Fruit fly (Drosophila melanogaster): ENCODE data around the gene CG13877.

CG13877 gene

DNA sequence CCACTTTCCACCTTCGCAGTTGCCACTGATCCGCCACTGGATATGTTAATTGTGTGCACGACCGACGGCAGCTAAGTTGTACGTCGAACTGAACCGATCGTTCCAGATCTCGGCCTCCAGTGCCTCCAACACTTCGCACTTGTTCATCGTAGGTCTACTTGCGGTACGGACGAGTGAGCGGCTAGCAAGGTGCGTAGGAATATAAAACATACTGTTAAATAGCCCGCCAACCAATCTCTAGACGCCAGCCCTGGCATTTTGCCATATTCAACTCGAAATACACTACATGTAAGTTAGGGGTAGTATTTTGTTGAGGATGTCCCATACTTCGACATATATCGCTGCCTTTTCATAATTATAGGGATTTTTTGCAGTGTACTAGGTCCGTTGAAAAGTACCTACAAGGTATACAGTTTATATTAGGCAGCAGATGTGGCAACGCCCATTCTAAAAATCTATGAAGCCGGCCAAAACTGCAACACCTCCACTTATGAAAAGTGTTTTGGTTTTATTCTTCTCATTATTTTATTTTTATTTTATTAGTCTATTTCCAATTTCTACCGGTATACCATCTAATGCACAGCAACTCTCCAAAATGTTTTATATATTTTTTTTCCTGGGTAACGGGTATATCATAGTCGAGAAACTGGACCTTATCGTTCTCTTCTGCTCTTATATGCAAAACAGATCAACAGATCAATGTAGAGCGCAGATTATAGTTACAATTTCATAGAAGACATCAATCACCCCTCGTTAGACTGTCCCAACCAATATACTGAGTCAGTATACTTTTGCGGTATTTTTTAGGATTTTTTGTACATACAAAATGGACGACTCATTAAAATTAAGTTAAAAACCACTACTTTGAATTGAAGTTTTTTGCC is 5.4 kb downstream of the CG13877 start, which contains the start of the genes pyx and CG33229:
TSS of gene pyx (minus strand) at position 51 of the 884 bp plus-strand sequence.
TSS of gene CG33229 (plus strand) at position 834 of the 884 bp plus-strand sequence.
- TF ChIP-seq Pif1A (GFP tag; optimal IDR thresholded peaks at IDR 0.05) (peak; percentile 66), rn (GFP tag; IDR thresholded peaks at IDR 0.05) (peak; percentile 36; the same call in 1 of the 2 replicates), CG4496 (GFP tag; IDR thresholded peaks at IDR 0.05) (peak; percentile 73; the same call in 2 of the 3 replicates), CG13204 (GFP tag; optimal IDR thresholded peaks at IDR 0.05) (no peak), CG34367 (tag; optimal IDR thresholded peaks at IDR 0.05) (peak; percentile 70), gl (tag; optimal IDR thresholded peaks at IDR 0.05) (no peak), CG15710 (tag; optimal IDR thresholded peaks at IDR 0.05) (peak; percentile 76), CG32121 (GFP tag; IDR thresholded peaks at IDR 0.05) (peak; percentile 81), Pif1B (GFP tag; optimal IDR thresholded peaks at IDR 0.05) (no peak), CG9948 (tag; optimal IDR thresholded peaks at IDR 0.05) (peak; percentile 74), CG10348 (GFP tag; IDR thresholded peaks at IDR 0.05) (no peak; the same call in none of the 2 replicates), Ets98B (GFP tag; IDR thresholded peaks at IDR 0.05) (peak; percentile 73), Snoo (tag; optimal IDR thresholded peaks at IDR 0.05) (peak; percentile 67), EcR (GFP tag; optimal IDR thresholded peaks at IDR 0.05) (no peak), fd96Ca (GFP tag; IDR thresholded peaks at IDR 0.05) (peak; percentile 85), CG8301 (tag; optimal IDR thresholded peaks at IDR 0.05) (peak; percentile 78), CG12605 (GFP tag; IDR thresholded peaks at IDR 0.05) (peak; percentile 57; the same call in 1 of the 2 replicates), CG8159 (tag; optimal IDR thresholded peaks at IDR 0.05) (peak; percentile 81), D1 (tag; optimal IDR thresholded peaks at IDR 0.05) (no peak), CG14655 (GFP tag; optimal IDR thresholded peaks at IDR 0.05) (peak; percentile 88), CG17806 (tag; optimal IDR thresholded peaks at IDR 0.05) (peak; percentile 68)

DNA sequence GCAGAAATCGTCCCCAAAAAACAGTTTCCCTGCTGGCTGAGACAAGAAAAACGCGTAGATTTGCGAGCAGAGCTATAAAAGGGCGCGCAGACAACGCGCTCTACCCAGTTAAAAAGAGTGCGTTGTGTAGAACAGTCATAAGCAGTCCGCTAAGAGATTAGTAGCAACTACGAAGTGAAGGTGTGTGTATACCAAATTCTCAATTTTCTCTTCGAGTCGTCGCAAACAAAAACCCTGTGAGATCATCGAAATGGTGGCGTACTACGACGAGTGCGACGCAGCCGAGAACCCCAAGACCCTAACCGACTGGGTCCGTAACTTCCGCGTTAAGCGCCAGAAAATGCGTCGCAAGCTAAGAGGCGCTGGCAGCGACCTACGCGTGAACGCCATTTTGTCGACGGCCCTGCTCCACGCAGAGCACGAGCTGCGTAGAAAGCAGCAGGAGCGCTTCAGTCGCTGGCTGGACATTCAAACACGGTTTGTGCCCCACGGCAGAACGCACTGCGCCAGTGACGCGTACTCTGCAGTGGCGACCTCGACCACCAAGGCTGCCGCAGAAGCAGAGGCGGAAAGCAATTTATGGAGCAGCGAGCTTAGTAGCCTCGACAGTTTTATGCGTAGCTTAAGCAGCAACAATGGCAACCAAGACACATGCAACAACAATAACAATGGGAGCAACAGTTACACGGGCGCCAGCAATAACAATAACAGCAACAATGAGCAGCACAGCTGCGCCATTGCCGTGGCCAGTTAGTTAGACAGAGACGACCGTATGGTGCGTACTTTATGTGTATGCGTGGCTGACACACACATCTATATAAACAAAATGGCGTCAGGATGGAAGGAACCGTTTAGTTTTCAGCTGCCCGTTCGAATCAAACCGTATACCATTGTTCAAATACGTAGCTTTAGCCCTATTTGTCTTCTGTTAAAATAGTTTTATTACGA is 6.4 kb downstream of the CG13877 start:
- TF ChIP-seq CG12605 (GFP tag; IDR thresholded peaks at IDR 0.05) (peak; percentile 15; the same call in 1 of the 2 replicates), CG8159 (tag; optimal IDR thresholded peaks at IDR 0.05) (peak; percentile 26), Ets98B (GFP tag; IDR thresholded peaks at IDR 0.05) (no peak; the same call in 1 of the 2 replicates), fd96Ca (GFP tag; IDR thresholded peaks at IDR 0.05) (peak; percentile 56; the same call in 2 of the 3 replicates), CG4496 (GFP tag; IDR thresholded peaks at IDR 0.05) (peak; percentile 58)

DNA sequence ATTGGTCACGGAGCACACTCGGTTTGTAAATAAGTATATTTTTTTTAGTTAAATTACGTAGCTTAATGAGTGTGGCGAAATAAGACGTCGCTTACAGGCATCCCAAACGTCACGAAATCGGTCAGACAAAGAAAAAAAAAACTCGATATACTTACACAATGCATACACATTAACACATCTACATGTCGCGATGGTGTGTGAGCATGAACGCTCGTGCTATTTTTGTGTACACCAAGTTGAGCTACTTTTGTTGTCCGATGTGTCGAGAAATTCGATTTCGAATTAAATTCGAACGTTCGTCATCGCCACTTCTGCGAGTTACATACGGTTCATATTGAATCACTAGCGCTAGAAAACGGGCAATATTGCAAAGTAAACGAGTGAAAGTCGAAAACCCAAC is 7.3 kb downstream of the CG13877 start:
- TF ChIP-seq Pif1B (GFP tag; optimal IDR thresholded peaks at IDR 0.05) (no peak), CG9948 (tag; optimal IDR thresholded peaks at IDR 0.05) (no peak), CG13204 (GFP tag; optimal IDR thresholded peaks at IDR 0.05) (no peak), Snoo (tag; optimal IDR thresholded peaks at IDR 0.05) (no peak), CG8159 (tag; optimal IDR thresholded peaks at IDR 0.05) (no peak), Ets98B (GFP tag; IDR thresholded peaks at IDR 0.05) (no peak), CG17806 (tag; optimal IDR thresholded peaks at IDR 0.05) (no peak), fd96Ca (GFP tag; IDR thresholded peaks at IDR 0.05) (no peak), Pif1A (GFP tag; optimal IDR thresholded peaks at IDR 0.05) (no peak), rn (GFP tag; IDR thresholded peaks at IDR 0.05) (no peak), CG14655 (GFP tag; optimal IDR thresholded peaks at IDR 0.05) (no peak), CG4496 (GFP tag; IDR thresholded peaks at IDR 0.05) (no peak), CG8301 (tag; optimal IDR thresholded peaks at IDR 0.05) (no peak), CG15710 (tag; optimal IDR thresholded peaks at IDR 0.05) (no peak), CG12605 (GFP tag; IDR thresholded peaks at IDR 0.05) (no peak), CG32121 (GFP tag; IDR thresholded peaks at IDR 0.05) (no peak), CG10348 (GFP tag; IDR thresholded peaks at IDR 0.05) (no peak), CG34367 (tag; optimal IDR thresholded peaks at IDR 0.05) (no peak)

DNA sequence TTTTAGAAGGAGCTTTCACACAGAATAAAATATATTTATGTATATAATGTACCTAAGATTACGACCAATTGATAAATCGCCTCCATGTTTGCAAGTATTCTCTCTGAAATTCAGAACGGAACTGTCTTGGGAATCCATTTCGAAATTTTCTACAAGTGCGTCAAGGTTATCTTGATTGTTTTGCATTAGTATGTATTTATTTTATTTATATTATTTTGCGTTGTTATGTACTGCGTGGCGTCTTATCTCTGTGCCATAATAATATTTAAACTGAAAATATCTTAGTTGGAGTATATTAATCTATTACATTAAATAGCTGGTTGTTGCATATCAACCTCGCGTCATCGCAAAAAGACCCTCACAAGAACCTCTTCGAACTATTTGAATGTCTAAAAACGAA is 13.6 kb downstream of the CG13877 start, which contains the start of gene CG42846:
TSS of gene CG42846 (minus strand) at position 101 of the 400 bp plus-strand sequence.
- TF ChIP-seq Ets98B (GFP tag; IDR thresholded peaks at IDR 0.05): no peak
- no peak for TF ChIP-seq Snoo (tag; optimal IDR thresholded peaks at IDR 0.05)
- no peak for TF ChIP-seq CG17806 (tag; optimal IDR thresholded peaks at IDR 0.05)
- no peak for TF ChIP-seq CG10348 (GFP tag; IDR thresholded peaks at IDR 0.05)
- TF ChIP-seq CG14655 (GFP tag; optimal IDR thresholded peaks at IDR 0.05): no peak
- no peak for TF ChIP-seq CG15710 (tag; optimal IDR thresholded peaks at IDR 0.05)
- no peak for TF ChIP-seq Pif1B (GFP tag; optimal IDR thresholded peaks at IDR 0.05)

DNA sequence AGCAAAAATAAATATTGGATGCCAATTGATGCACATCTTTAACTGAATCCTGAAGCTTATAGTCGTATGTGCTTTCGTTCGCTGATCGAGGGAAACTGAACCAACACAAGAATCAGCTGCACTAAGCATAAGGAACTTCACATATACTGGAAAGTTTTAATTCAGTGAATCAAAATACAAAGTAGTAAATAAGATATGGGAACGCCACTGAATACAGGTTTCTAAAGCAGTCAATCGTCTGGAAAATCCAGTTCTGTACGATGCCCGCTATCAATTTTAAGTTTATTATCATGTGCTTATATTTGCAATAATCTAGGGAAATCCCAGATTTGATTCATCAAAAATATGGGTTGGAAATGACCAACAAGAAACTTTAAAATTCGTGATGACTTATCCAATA is 14.4 kb downstream of the CG13877 start, which contains the start of gene CG34454:
TSS of gene CG34454 (minus strand) at position 84 of the 400 bp plus-strand sequence.
- TF ChIP-seq CG12605 (GFP tag; IDR thresholded peaks at IDR 0.05) (no peak), EcR (GFP tag; optimal IDR thresholded peaks at IDR 0.05) (no peak), CG9948 (tag; optimal IDR thresholded peaks at IDR 0.05) (no peak), CG4496 (GFP tag; IDR thresholded peaks at IDR 0.05) (no peak), rn (GFP tag; IDR thresholded peaks at IDR 0.05) (no peak), CG13204 (GFP tag; optimal IDR thresholded peaks at IDR 0.05) (no peak), Pif1A (GFP tag; optimal IDR thresholded peaks at IDR 0.05) (no peak), CG14655 (GFP tag; optimal IDR thresholded peaks at IDR 0.05) (no peak), CG10348 (GFP tag; IDR thresholded peaks at IDR 0.05) (no peak), D1 (tag; optimal IDR thresholded peaks at IDR 0.05) (no peak), CG15710 (tag; optimal IDR thresholded peaks at IDR 0.05) (no peak), Snoo (tag; optimal IDR thresholded peaks at IDR 0.05) (no peak), gl (tag; optimal IDR thresholded peaks at IDR 0.05) (no peak), fd96Ca (GFP tag; IDR thresholded peaks at IDR 0.05) (no peak), CG32121 (GFP tag; IDR thresholded peaks at IDR 0.05) (no peak), CG8159 (tag; optimal IDR thresholded peaks at IDR 0.05) (no peak), Ets98B (GFP tag; IDR thresholded peaks at IDR 0.05) (no peak), CG34367 (tag; optimal IDR thresholded peaks at IDR 0.05) (no peak), Pif1B (GFP tag; optimal IDR thresholded peaks at IDR 0.05) (no peak)

Measured in whole organism, pupa.